Worm (Caenorhabditis elegans): ENCODE results near the gene sdz-12.

The sdz-12 gene

ce11 chrII:3750685-3751084, 19.1 kb upstream of the sdz-12 start, which contains the start of gene fbxb-91:
fbxb-91 (minus strand) TSS chrII:3750785.
- TF ChIP-seq F49E8.2 (tag; optimal IDR thresholded peaks at IDR 0.05; ENCODE audit: insufficient read depth) (no peak), sea-2 (GFP tag; IDR thresholded peaks at IDR 0.05) (no peak), ceh-58 (GFP tag; IDR thresholded peaks at IDR 0.05) (no peak), ekl-4 (GFP tag; IDR thresholded peaks at IDR 0.05) (no peak), rcor-1 (GFP tag; IDR thresholded peaks at IDR 0.05) (no peak), ztf-3 (GFP tag; optimal IDR thresholded peaks at IDR 0.05) (no peak), hsf-1 (GFP tag; IDR thresholded peaks at IDR 0.05) (no peak), bed-1 (GFP tag; IDR thresholded peaks at IDR 0.05) (no peak), ztf-28 (GFP tag; IDR thresholded peaks at IDR 0.05) (no peak), K11D2.4 (GFP tag; IDR thresholded peaks at IDR 0.05) (no peak), pbrm-1 (GFP tag; IDR thresholded peaks at IDR 0.05) (no peak), efl-1 (GFP tag; optimal IDR thresholded peaks at IDR 0.05) (no peak)

- TF ChIP-seq mes-4 (tag; optimal IDR thresholded peaks at IDR 0.05) (no peak), rec-8 (tag; optimal IDR thresholded peaks at IDR 0.05) (no peak), madf-8 (GFP tag; conservative IDR thresholded peaks at IDR 0.05) (no peak), cebp-2 (GFP tag; IDR thresholded peaks at IDR 0.05) (no peak), lin-54 (GFP tag; optimal IDR thresholded peaks at IDR 0.05) (no peak), repo-1 (tag; optimal IDR thresholded peaks at IDR 0.05) (no peak), ceh-91 (GFP tag; IDR thresholded peaks at IDR 0.05) (no peak), fkh-3 (tag; optimal IDR thresholded peaks at IDR 0.05) (no peak), attf-3 (GFP tag; conservative IDR thresholded peaks at IDR 0.05) (no peak), sptf-2 (GFP tag; optimal IDR thresholded peaks at IDR 0.05) (no peak), T26A5.8 (tag; optimal IDR thresholded peaks at IDR 0.05) (no peak), aptf-3 (GFP tag; IDR thresholded peaks at IDR 0.05) (no peak)
Measured at ce11 chrII:3748719-3749118, 17.1 kb upstream of the sdz-12 start, which contains the start of gene fbxb-90. fbxb-90 (minus strand) TSS chrII:3748819.

ce11 chrII:3747405-3747804, 15.8 kb upstream of the sdz-12 start, which contains the start of gene fbxb-92:
fbxb-92 (minus strand) TSS chrII:3747505.
- no peak for TF ChIP-seq akir-1 (GFP tag; optimal IDR thresholded peaks at IDR 0.05)
- TF ChIP-seq K12H6.12 (tag; optimal IDR thresholded peaks at IDR 0.05), result no peak
- TF ChIP-seq ceh-40 (GFP tag; IDR thresholded peaks at IDR 0.05), result no peak
- TF ChIP-seq hlh-12 (tag; optimal IDR thresholded peaks at IDR 0.05), result no peak
- TF ChIP-seq tlf-1 (GFP tag; optimal IDR thresholded peaks at IDR 0.05), result no peak
- no peak for TF ChIP-seq Y67H2A.10 (GFP tag; conservative IDR thresholded peaks at IDR 0.05)
- TF ChIP-seq ztf-22 (GFP tag; optimal IDR thresholded peaks at IDR 0.05), result no peak
- no peak for TF ChIP-seq F55B11.4 (tag; optimal IDR thresholded peaks at IDR 0.05; ENCODE audit: borderline replicate concordance, insufficient read depth)
- no peak for TF ChIP-seq ceh-58 (GFP tag; IDR thresholded peaks at IDR 0.05)
- no peak for TF ChIP-seq nhr-179 (tag; optimal IDR thresholded peaks at IDR 0.05)
- TF ChIP-seq ceh-27 (GFP tag; optimal IDR thresholded peaks at IDR 0.05), result no peak
- TF ChIP-seq tbp1 (GFP tag; optimal IDR thresholded peaks at IDR 0.05), result no peak
- no peak for TF ChIP-seq B0261.1 (tag; optimal IDR thresholded peaks at IDR 0.05)
- TF ChIP-seq unc-130 (GFP tag; optimal IDR thresholded peaks at IDR 0.05), result no peak

All from whole organism, young adult.